Worm (Caenorhabditis elegans) whole organism, midembryonic: ENCODE measurements around the gene cdkl-1.
"Not testable (repeated sequence)": the region's sequence is repeated elsewhere in the genome, so short reads cannot be mapped to it uniquely, and the experiment has no call there.

Experiments
- T22C8.4 ChIP-seq: fragments of 200-800 bp; sonication (Bioruptor generic); IDR thresholded peaks from 2 replicates; pipeline ENCODE4 v1.3.6; 2022; ENCODE audit warnings: missing genetic modification characterization, missing compliant biosample characterization
- cog-1 ChIP-seq: sonication (generic microtip); optimal IDR thresholded peaks from 2 replicates; lab custom pipeline; 2016; ENCODE audit warnings: missing genetic modification characterization, missing compliant biosample characterization
- flt-1 ChIP-seq: fragments of 200-800 bp; sonication (Bioruptor generic); IDR thresholded peaks from 2 replicates; pipeline ENCODE4 v1.3.6; 2022; ENCODE audit warnings: missing genetic modification characterization, missing compliant biosample characterization
- klf-2 ChIP-seq: fragments of 200-800 bp; sonication (Bioruptor generic); conservative IDR thresholded peaks from 2 replicates; pipeline ENCODE4 v1.3.6; 2022; ENCODE audit warnings: missing genetic modification reagents, missing genetic modification characterization, missing compliant biosample characterization
- med-1 ChIP-seq: sonication (generic microtip); optimal IDR thresholded peaks from 2 replicates; lab custom pipeline; 2017; ENCODE audit warnings: missing genetic modification characterization, mild to moderate bottlenecking, missing compliant biosample characterization, antibody characterized with exemption, missing genetic modification reagents; ENCODE audit not compliant: insufficient read depth
- ref-1 ChIP-seq: fragments of 200-800 bp; sonication (Bioruptor generic); conservative IDR thresholded peaks from 2 replicates; pipeline ENCODE4 v1.3.6; 2022; ENCODE audit warnings: missing genetic modification reagents, missing genetic modification characterization, missing compliant biosample characterization
- tab-1 ChIP-seq: fragments of 200-800 bp; sonication (Bioruptor generic); IDR thresholded peaks from 2 replicates; pipeline ENCODE4 v1.3.6; 2022; ENCODE audit warnings: missing genetic modification characterization, missing compliant biosample characterization
- ztf-23 ChIP-seq: fragments of 200-800 bp; sonication (Bioruptor generic); IDR thresholded peaks from 2 replicates; pipeline ENCODE4 v1.3.6; 2022; ENCODE audit warnings: missing genetic modification reagents, missing genetic modification characterization, missing compliant biosample characterization
- ztf-29 ChIP-seq: fragments of 200-800 bp; sonication (Bioruptor generic); IDR thresholded peaks from 2 replicates; pipeline ENCODE4 v1.3.6; 2022; ENCODE audit warnings: missing genetic modification reagents, missing genetic modification characterization, missing compliant biosample characterization

cdkl-1 gene

DNA sequence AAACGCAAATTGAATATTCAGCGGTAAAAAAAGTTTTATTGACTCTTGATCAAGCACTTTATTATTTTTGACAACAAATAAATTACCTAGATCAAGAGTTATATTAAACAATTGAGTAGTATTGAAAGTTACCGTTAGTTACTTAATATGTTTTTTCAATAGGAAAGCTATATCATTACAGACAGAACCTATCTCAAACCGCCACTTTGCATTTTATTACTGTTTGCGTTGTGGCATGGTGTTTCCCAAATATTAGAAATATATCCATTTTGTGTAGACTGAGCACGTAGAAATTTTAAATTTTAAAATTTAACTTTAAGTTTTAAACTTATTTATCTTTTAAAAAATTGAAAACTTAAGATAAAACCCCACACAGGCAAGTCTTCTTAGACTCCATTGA lies 5.7 kb downstream of the cdkl-1 start:
- no peak for TF ChIP-seq klf-2 (GFP tag; lab: Robert Waterston, UW)
- TF ChIP-seq cog-1: no peak
- no peak for TF ChIP-seq tab-1 (GFP tag; lab: Robert Waterston, UW)
- TF ChIP-seq T22C8.4 (GFP tag; lab: Robert Waterston, UW): no peak
- no peak for TF ChIP-seq ztf-29
- TF ChIP-seq flt-1 (GFP tag; lab: Robert Waterston, UW): no peak
- TF ChIP-seq ztf-23 (GFP tag; lab: Robert Waterston, UW): no peak
- TF ChIP-seq ref-1 (GFP tag; lab: Robert Waterston, UW): no peak

- TF ChIP-seq cog-1; klf-2 (GFP tag; lab: Robert Waterston, UW); ref-1 (GFP tag; lab: Robert Waterston, UW): not testable (repeated sequence)
Measured at ce11 chrV:11109647-11110046, 10.9 kb downstream of the cdkl-1 start, which contains the start of gene Y42A5A.5. Gene Y42A5A.5, minus strand, starts transcription at chrV:11109747.

DNA sequence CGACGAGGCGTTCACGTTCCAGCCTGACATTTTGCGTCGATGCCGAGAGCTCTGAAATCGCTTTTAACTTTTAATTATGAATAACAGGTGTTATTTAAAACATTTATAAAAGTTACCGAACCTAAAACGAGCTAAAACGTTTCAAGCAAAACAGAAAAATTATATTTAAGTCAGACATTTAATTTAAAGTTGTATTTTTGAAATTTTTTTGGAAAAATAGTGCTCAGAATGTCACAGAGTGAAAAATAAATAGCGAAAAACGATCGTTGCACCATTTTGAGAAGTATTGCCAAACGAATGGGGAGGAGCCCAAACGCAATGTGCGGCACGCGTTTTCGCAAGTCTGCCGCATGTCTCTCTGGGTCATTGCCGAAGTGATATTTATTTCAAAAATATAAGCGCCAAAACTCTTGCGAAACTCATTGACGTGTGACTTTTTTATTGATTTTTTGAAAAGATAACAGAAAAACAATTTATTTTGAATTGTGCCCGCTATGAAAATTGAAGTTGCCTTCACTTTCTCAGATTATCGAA lies 14.4 kb downstream of the cdkl-1 start, which contains the start of gene erfa-3:
Gene erfa-3 (minus strand): TSS at position 51 of the 534 bp plus-strand sequence.
- TF ChIP-seq ztf-29: peak; percentile 72; the same call in 1 of the 2 replicates
- peak; percentile 40; the same call in 1 of the 2 replicates for TF ChIP-seq klf-2 (GFP tag; lab: Robert Waterston, UW)
- peak; percentile 91 for TF ChIP-seq med-1 (GFP tag; lab: Kevin White, UChicago)
- peak; percentile 58 for TF ChIP-seq cog-1
- peak; percentile 88 for TF ChIP-seq ztf-23 (GFP tag; lab: Robert Waterston, UW)
- TF ChIP-seq ref-1 (GFP tag; lab: Robert Waterston, UW): 0 out of 2 replicates have a peak, but pooled peaks have one; percentile 14
- TF ChIP-seq flt-1 (GFP tag; lab: Robert Waterston, UW): no peak; the same call in none of the 2 replicates
- no peak; the same call in 1 of the 2 replicates for TF ChIP-seq tab-1 (GFP tag; lab: Robert Waterston, UW)
- TF ChIP-seq T22C8.4 (GFP tag; lab: Robert Waterston, UW): peak; percentile 66

DNA sequence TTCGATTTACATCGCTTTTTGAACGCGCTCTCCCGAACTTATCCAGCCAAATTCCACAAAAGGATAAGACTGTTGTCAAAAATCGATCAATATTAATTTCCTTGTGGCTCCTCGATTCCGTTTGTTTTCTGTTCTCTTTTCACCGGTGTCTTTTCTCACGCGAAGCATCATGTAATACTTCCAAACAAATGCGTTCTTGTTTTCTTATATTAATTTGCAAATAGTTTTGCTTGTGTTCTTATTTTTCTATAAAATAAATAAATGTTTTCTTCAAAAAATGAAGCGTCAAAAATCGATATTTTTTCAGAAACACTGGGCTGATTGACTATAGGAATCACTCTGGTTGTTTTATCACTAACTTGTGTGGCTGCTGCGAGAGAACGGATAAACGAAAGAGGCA lies 14.9 kb downstream of the cdkl-1 start, which contains the start of gene math-33:
Gene math-33 (plus strand): TSS at position 301 of the 400 bp plus-strand sequence.
- TF ChIP-seq ztf-29 (no peak), T22C8.4 (GFP tag; lab: Robert Waterston, UW) (no peak), tab-1 (GFP tag; lab: Robert Waterston, UW) (no peak), ref-1 (GFP tag; lab: Robert Waterston, UW) (no peak), cog-1 (no peak), flt-1 (GFP tag; lab: Robert Waterston, UW) (no peak), ztf-23 (GFP tag; lab: Robert Waterston, UW) (no peak), med-1 (GFP tag; lab: Kevin White, UChicago) (no peak), klf-2 (GFP tag; lab: Robert Waterston, UW) (no peak)

DNA sequence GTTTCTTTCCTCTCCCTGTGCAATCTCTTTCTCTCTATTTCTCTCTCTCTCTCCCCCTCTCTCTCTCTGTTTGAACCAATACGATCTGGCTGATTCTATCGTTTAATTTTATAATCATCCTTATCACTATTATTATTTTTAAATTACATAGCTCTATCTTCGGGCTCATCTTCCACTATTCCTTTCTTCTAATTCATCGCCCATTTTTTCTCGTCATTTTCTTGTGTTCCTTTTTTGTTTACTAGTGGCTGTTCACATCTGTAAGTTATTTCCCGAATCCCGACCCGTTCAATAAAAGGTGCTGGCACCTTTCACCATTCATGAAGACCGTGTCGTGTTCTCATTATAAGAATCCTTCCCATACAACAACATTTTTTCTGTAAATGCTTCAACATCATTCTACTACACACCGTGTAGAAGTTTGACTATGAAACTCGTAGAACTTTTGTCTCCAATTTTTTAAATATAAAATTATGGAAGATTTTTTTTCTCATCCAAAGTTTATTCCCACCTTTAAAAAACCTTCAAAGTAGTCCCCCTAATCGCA lies 19.6 kb downstream of the cdkl-1 start:
- TF ChIP-seq cog-1 (no peak), med-1 (GFP tag; lab: Kevin White, UChicago) (no peak), flt-1 (GFP tag; lab: Robert Waterston, UW) (no peak), ztf-29 (no peak), klf-2 (GFP tag; lab: Robert Waterston, UW) (no peak), ztf-23 (GFP tag; lab: Robert Waterston, UW) (no peak), ref-1 (GFP tag; lab: Robert Waterston, UW) (no peak), tab-1 (GFP tag; lab: Robert Waterston, UW) (no peak), T22C8.4 (GFP tag; lab: Robert Waterston, UW) (no peak)

DNA sequence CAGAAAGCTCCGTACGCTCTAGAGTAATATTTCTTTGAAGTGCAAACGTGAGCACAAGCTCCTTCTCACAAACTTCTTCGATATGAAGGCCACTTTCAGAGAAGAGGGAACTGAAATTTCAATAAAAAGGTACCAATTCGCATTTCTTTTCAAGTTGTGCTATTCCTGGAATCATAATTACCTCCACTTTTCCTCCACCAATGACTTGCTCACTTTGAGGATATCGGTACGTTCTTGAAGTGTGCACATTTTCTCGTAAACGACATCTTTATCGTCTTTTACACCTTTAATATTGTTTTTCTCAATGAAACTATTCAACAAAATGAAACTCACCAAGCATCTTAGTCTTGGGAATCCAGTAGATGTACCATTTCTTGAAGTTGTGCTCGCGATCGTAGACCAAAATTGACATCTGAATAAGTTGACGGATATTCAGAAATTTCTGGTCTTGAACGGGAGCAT lies 20.6 kb downstream of the cdkl-1 start, which contains the start of gene scb-1:
Gene scb-1 (minus strand): TSS at position 412 of the 462 bp plus-strand sequence.
- TF ChIP-seq T22C8.4 (GFP tag; lab: Robert Waterston, UW) (no peak), ztf-29 (no peak), tab-1 (GFP tag; lab: Robert Waterston, UW) (no peak), cog-1 (no peak), ref-1 (GFP tag; lab: Robert Waterston, UW) (no peak), flt-1 (GFP tag; lab: Robert Waterston, UW) (no peak), ztf-23 (GFP tag; lab: Robert Waterston, UW) (no peak), med-1 (GFP tag; lab: Kevin White, UChicago) (no peak), klf-2 (GFP tag; lab: Robert Waterston, UW) (no peak)

- no peak for TF ChIP-seq ref-1 (GFP tag; lab: Robert Waterston, UW)
- TF ChIP-seq T22C8.4 (GFP tag; lab: Robert Waterston, UW): no peak
Measured at ce11 chrV:11121247-11121646, 22.5 kb downstream of the cdkl-1 start.

- TF ChIP-seq flt-1 (GFP tag; lab: Robert Waterston, UW) (no peak), ztf-23 (GFP tag; lab: Robert Waterston, UW) (no peak), tab-1 (GFP tag; lab: Robert Waterston, UW) (no peak), ref-1 (GFP tag; lab: Robert Waterston, UW) (no peak), cog-1 (no peak), ztf-29 (no peak)
Measured at ce11 chrV:11122466-11122865, 23.8 kb downstream of the cdkl-1 start, which contains the start of gene mboa-2. Gene mboa-2, minus strand, starts transcription at chrV:11122493.

DNA sequence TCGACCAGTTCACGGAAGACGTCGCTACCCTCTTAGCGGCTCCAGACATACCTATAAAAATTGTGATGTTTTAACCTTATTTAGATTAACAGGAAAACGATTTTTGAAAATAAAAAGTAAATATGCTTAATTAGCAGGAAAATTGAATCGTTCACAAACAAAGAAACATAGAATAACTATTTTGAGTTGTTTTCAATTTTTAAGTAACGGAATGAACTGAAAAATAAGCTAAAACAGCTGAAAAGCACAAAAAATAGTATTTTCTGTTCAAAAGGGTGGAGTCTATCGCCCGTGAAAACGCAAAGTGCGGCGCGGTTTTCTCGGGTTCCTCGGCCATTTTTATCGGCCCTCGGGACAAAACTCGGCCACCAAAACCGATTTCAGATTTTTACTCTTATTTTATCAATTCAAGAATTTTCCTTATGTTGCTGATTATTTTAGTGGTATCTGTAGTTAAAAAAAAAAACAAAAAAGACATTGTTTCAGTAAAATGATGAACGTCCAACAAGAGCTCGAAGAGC lies 25.2 kb downstream of the cdkl-1 start, which contains the start of the genes atp-5 and lmtr-3:
Gene atp-5 (minus strand): TSS at position 51 of the 521 bp plus-strand sequence.
Gene lmtr-3 (plus strand): TSS at position 370 of the 521 bp plus-strand sequence.
- TF ChIP-seq tab-1 (GFP tag; lab: Robert Waterston, UW) (no peak), ref-1 (GFP tag; lab: Robert Waterston, UW) (no peak), cog-1 (peak; percentile 34), ztf-23 (GFP tag; lab: Robert Waterston, UW) (peak; percentile 76), med-1 (GFP tag; lab: Kevin White, UChicago) (no peak), klf-2 (GFP tag; lab: Robert Waterston, UW) (no peak), T22C8.4 (GFP tag; lab: Robert Waterston, UW) (peak; percentile 57; the same call in 1 of the 2 replicates), flt-1 (GFP tag; lab: Robert Waterston, UW) (peak; percentile 60), ztf-29 (no peak)
